Fruit fly (Drosophila melanogaster): Measurements from ENCODE around the gene CenG1A.

Gene CenG1A

dm6 chr2L:13839744-13840151, 4.4 kb downstream of the CenG1A start (continued):
- TF ChIP-seq sc (optimal IDR thresholded peaks at IDR 0.05) = no peak
- TF ChIP-seq sc (GFP tag; optimal IDR thresholded peaks at IDR 0.05) = peak; percentile 62
- TF ChIP-seq tap (tag; optimal IDR thresholded peaks at IDR 0.05) = peak; percentile 66
- no peak for TF ChIP-seq CG2129 (GFP tag; IDR thresholded peaks at IDR 0.05; ENCODE audit: partially characterized antibody)
- peak; percentile 61 for TF ChIP-seq Rfx (GFP tag; IDR thresholded peaks at IDR 0.05)
- peak; percentile 65 for TF ChIP-seq ind (GFP tag; optimal IDR thresholded peaks at IDR 0.05)
- no peak for TF ChIP-seq CG7963 (GFP tag; IDR thresholded peaks at IDR 0.05; ENCODE audit: partially characterized antibody)
- peak; percentile 37; the same call in 1 of the 2 replicates for TF ChIP-seq CG17612 (GFP tag; IDR thresholded peaks at IDR 0.05)
- peak; percentile 84 for TF ChIP-seq CG10366 (GFP tag; IDR thresholded peaks at IDR 0.05)
- peak; percentile 66 for TF ChIP-seq CG3407 (GFP tag; optimal IDR thresholded peaks at IDR 0.05)
- peak; percentile 21 for TF ChIP-seq CG17802 (tag; optimal IDR thresholded peaks at IDR 0.05)
- peak; percentile 4 for TF ChIP-seq Atf3 (GFP tag; optimal IDR thresholded peaks at IDR 0.05)
- TF ChIP-seq Bteb2 (GFP tag; optimal IDR thresholded peaks at IDR 0.05) = peak; percentile 72
- TF ChIP-seq CG12659 (GFP tag; optimal IDR thresholded peaks at IDR 0.05) = peak; percentile 88
- TF ChIP-seq CG1832 (GFP tag; optimal IDR thresholded peaks at IDR 0.05) = no peak
- peak; percentile 75 for TF ChIP-seq CG13624 (GFP tag; optimal IDR thresholded peaks at IDR 0.05)
- 0 out of 2 replicates have a peak, but pooled peaks have one; percentile 22 for TF ChIP-seq CG7372 (GFP tag; IDR thresholded peaks at IDR 0.05)
- peak; percentile 63 for TF ChIP-seq pnt (GFP tag; optimal IDR thresholded peaks at IDR 0.05)
- TF ChIP-seq CG13894 (tag; optimal IDR thresholded peaks at IDR 0.05) = no peak
- peak; percentile 65 for TF ChIP-seq CG12942 (GFP tag; optimal IDR thresholded peaks at IDR 0.05)
- 0 out of 2 replicates have a peak, but pooled peaks have one; percentile 3 for TF ChIP-seq NFAT (GFP tag; IDR thresholded peaks at IDR 0.05)
- TF ChIP-seq CG3281 (GFP tag; optimal IDR thresholded peaks at IDR 0.05) = peak; percentile 79
- TF ChIP-seq B-H1 (GFP tag; IDR thresholded peaks at IDR 0.05) = peak; percentile 63
- TF ChIP-seq bigmax (GFP tag; optimal IDR thresholded peaks at IDR 0.05) = no peak
- TF ChIP-seq CG16813 (GFP tag; IDR thresholded peaks at IDR 0.05; ENCODE audit: partially characterized antibody) = no peak
- TF ChIP-seq fd96Cb (tag; optimal IDR thresholded peaks at IDR 0.05) = peak; percentile 83
- no peak for TF ChIP-seq dan (GFP tag; IDR thresholded peaks at IDR 0.05)
- TF ChIP-seq wor (GFP tag; IDR thresholded peaks at IDR 0.05) = peak; percentile 79
- peak; percentile 63 for TF ChIP-seq CG12769 (tag; optimal IDR thresholded peaks at IDR 0.05)
- TF ChIP-seq h (optimal IDR thresholded peaks at IDR 0.05) = no peak
- peak; percentile 77 for TF ChIP-seq nau (GFP tag; optimal IDR thresholded peaks at IDR 0.05)
- peak; percentile 79 for TF ChIP-seq CG6689 (GFP tag; IDR thresholded peaks at IDR 0.05)
- no peak for TF ChIP-seq HmgD (GFP tag; optimal IDR thresholded peaks at IDR 0.05)
- TF ChIP-seq MESR4 (GFP tag; optimal IDR thresholded peaks at IDR 0.05) = no peak
- TF ChIP-seq onecut (GFP tag; IDR thresholded peaks at IDR 0.05) = peak; percentile 73
- no peak for TF ChIP-seq Tbp (GFP tag; optimal IDR thresholded peaks at IDR 0.05)
- TF ChIP-seq ssp (GFP tag; IDR thresholded peaks at IDR 0.05) = peak; percentile 42; the same call in 1 of the 2 replicates
- TF ChIP-seq C15 (GFP tag; IDR thresholded peaks at IDR 0.05) = no peak
- peak; percentile 32 for TF ChIP-seq wek (GFP tag; optimal IDR thresholded peaks at IDR 0.05)
- peak; percentile 63; the same call in 1 of the 3 replicates for TF ChIP-seq CG11456 (GFP tag; IDR thresholded peaks at IDR 0.05)
- TF ChIP-seq Dp (GFP tag; optimal IDR thresholded peaks at IDR 0.05) = no peak
- peak; percentile 67 for TF ChIP-seq btn (GFP tag; optimal IDR thresholded peaks at IDR 0.05)
- peak; percentile 62 for TF ChIP-seq ERR (GFP tag; optimal IDR thresholded peaks at IDR 0.05)
- peak; percentile 85; the same call in 1 of the 2 replicates for TF ChIP-seq Drgx (GFP tag; IDR thresholded peaks at IDR 0.05)
- no peak for TF ChIP-seq Lpt (GFP tag; optimal IDR thresholded peaks at IDR 0.05)
- no peak for TF ChIP-seq CG6175 (GFP tag; IDR thresholded peaks at IDR 0.05)
- TF ChIP-seq pb (GFP tag; optimal IDR thresholded peaks at IDR 0.05) = peak; percentile 18
- TF ChIP-seq CG2199 (GFP tag; IDR thresholded peaks at IDR 0.05) = peak; percentile 74; the same call in 1 of the 3 replicates
- peak; percentile 85 for TF ChIP-seq CG5245 (GFP tag; optimal IDR thresholded peaks at IDR 0.05)
- peak; percentile 67 for TF ChIP-seq gcm (GFP tag; optimal IDR thresholded peaks at IDR 0.05)
- TF ChIP-seq CG16779 (GFP tag; IDR thresholded peaks at IDR 0.05) = no peak
- TF ChIP-seq D19A (tag; optimal IDR thresholded peaks at IDR 0.05) = peak; percentile 85

Data from whole organism, embryonic.